Worm (Caenorhabditis elegans) whole organism, L2 larva: ENCODE data around the gene pix-1.

Experiments
- C34F6.9 ChIP-seq: fragments of 150-350 bp; optimal IDR thresholded peaks from 2 replicates; lab custom pipeline; 2014; ENCODE audit warnings: missing biosample characterization, missing genetic modification characterization
- Y55F3AM.14 ChIP-seq: fragments of 200-800 bp; sonication (Bioruptor generic); optimal IDR thresholded peaks from 2 replicates; lab custom pipeline; 2018; ENCODE audit warnings: mild to moderate bottlenecking, missing genetic modification characterization, missing compliant biosample characterization
- ZK546.5 ChIP-seq: sonication (generic microtip); optimal IDR thresholded peaks from 2 replicates; lab custom pipeline; 2017; ENCODE audit warnings: missing biosample characterization, missing genetic modification characterization
- alr-1 ChIP-seq: fragments of 150-350 bp; optimal IDR thresholded peaks from 2 replicates; lab custom pipeline; 2014; ENCODE audit warnings: missing biosample characterization, missing genetic modification characterization
- lin-13 ChIP-seq: fragments of 150-350 bp; optimal IDR thresholded peaks from 2 replicates; lab custom pipeline; 2014; ENCODE audit warnings: missing biosample characterization, missing genetic modification reagents, missing genetic modification characterization
- lin-39 ChIP-seq: fragments of 150-350 bp; optimal IDR thresholded peaks from 2 replicates; lab custom pipeline; 2014; ENCODE audit warnings: missing biosample characterization, missing genetic modification reagents, missing genetic modification characterization
- lsy-2 ChIP-seq, 2 experiments: fragments of 150-350 bp in 1 of 2; sonication (generic microtip) in 1 of 2; optimal IDR thresholded peaks; 2 replicates each; lab custom pipeline; 2014 to 2017; ENCODE audit warnings: missing biosample characterization in 2 of 2, missing genetic modification characterization in 2 of 2
- mdl-1 ChIP-seq, 2 experiments: fragments of 150-350 bp in 1 of 2; sonication (generic microtip) in 1 of 2; optimal IDR thresholded peaks; 2 replicates each; lab custom pipeline; 2017; ENCODE audit warnings: missing biosample characterization in 2 of 2, missing genetic modification characterization in 2 of 2
- nhr-11 ChIP-seq: fragments of 150-350 bp; optimal IDR thresholded peaks from 2 replicates; lab custom pipeline; 2014; ENCODE audit warnings: missing biosample characterization, missing genetic modification characterization
- nhr-237 ChIP-seq: fragments of 150-350 bp; optimal IDR thresholded peaks from 2 replicates; lab custom pipeline; 2014; ENCODE audit warnings: missing biosample characterization, missing genetic modification characterization
- skn-1 ChIP-seq: sonication (generic microtip); optimal IDR thresholded peaks from 2 replicates; lab custom pipeline; 2017; ENCODE audit warnings: missing biosample characterization, missing genetic modification characterization
- unc-39 ChIP-seq: fragments of 150-350 bp; optimal IDR thresholded peaks from 2 replicates; lab custom pipeline; 2014; ENCODE audit warnings: missing biosample characterization, missing genetic modification characterization
- ztf-11 ChIP-seq: sonication (generic microtip); optimal IDR thresholded peaks from 2 replicates; lab custom pipeline; 2017; ENCODE audit warnings: missing biosample characterization, missing genetic modification characterization
- ztf-4 ChIP-seq: fragments of 150-350 bp; optimal IDR thresholded peaks from 2 replicates; lab custom pipeline; 2014; ENCODE audit warnings: missing biosample characterization, missing genetic modification characterization

- TF ChIP-seq ztf-4 (tag; lab: Kevin White, UChicago) (no peak), unc-39 (tag; lab: Kevin White, UChicago) (no peak), lsy-2 (tag; optimal IDR thresholded peaks at IDR 0.05; lab: Kevin White, UChicago) (no peak), nhr-237 (tag; lab: Kevin White, UChicago) (no peak), ZK546.5 (tag; lab: Kevin White, UChicago) (no peak), skn-1 (no peak), ztf-11 (tag; lab: Kevin White, UChicago) (no peak), nhr-11 (tag; lab: Kevin White, UChicago) (no peak), Y55F3AM.14 (no peak), alr-1 (no peak), lin-39 (tag; lab: Kevin White, UChicago) (no peak), mdl-1 (tag; optimal IDR thresholded peaks at IDR 0.05; lab: Kevin White, UChicago) (no peak), lin-13 (GFP tag; lab: Kevin White, UChicago) (no peak), C34F6.9 (tag; lab: Kevin White, UChicago) (no peak)
These were observed 16.3 kb downstream of the pix-1 start for ce11 chrX:13743371-13743770.
